Worm (Caenorhabditis elegans) whole organism, L4 larva: ENCODE data around the gene F13A2.5.

Source experiments
- ctbp-1 ChIP-seq: fragments of 200-800 bp; sonication (Bioruptor generic); IDR thresholded peaks from 2 replicates; pipeline ENCODE4 v1.3.6; 2022; ENCODE audit warnings: missing genetic modification reagents, missing genetic modification characterization, missing compliant biosample characterization
- dmd-9 ChIP-seq: fragments of 200-800 bp; sonication (Bioruptor generic); IDR thresholded peaks from 2 replicates; pipeline ENCODE4 v1.3.6; 2022; ENCODE audit warnings: missing genetic modification reagents, missing genetic modification characterization, missing compliant biosample characterization
- fos-1 ChIP-seq: fragments of 150-350 bp; optimal IDR thresholded peaks from 2 replicates; lab custom pipeline; 2014; ENCODE audit warnings: missing biosample characterization, missing genetic modification characterization
- hlh-30 ChIP-seq: sonication (generic microtip); optimal IDR thresholded peaks from 2 replicates; lab custom pipeline; 2017; ENCODE audit warnings: antibody characterized with exemption, mild to moderate bottlenecking, missing genetic modification characterization, missing compliant biosample characterization; ENCODE audit not compliant: insufficient read depth
- lin-13 ChIP-seq: fragments of 150-350 bp; optimal IDR thresholded peaks from 2 replicates; lab custom pipeline; 2014; ENCODE audit warnings: missing biosample characterization, missing genetic modification reagents, missing genetic modification characterization
- lsy-2 ChIP-seq, 2 experiments: fragments of 150-350 bp in 1 of 2; sonication (generic microtip) in 1 of 2; optimal IDR thresholded peaks; 2 replicates each; lab custom pipeline; 2014 to 2017; ENCODE audit warnings: missing biosample characterization in 2 of 2, missing genetic modification characterization in 2 of 2
- nhr-77 ChIP-seq: fragments of 150-350 bp; optimal IDR thresholded peaks from 2 replicates; lab custom pipeline; 2014; ENCODE audit warnings: missing biosample characterization, missing genetic modification characterization
- pqm-1 ChIP-seq: sonication (generic microtip); optimal IDR thresholded peaks from 2 replicates; lab custom pipeline; 2017; ENCODE audit warnings: missing biosample characterization, missing genetic modification characterization
- saeg-2 ChIP-seq: fragments of 200-800 bp; sonication (Bioruptor generic); IDR thresholded peaks from 2 replicates; pipeline ENCODE4 v1.3.6; 2022; ENCODE audit warnings: missing genetic modification reagents, missing genetic modification characterization, missing compliant biosample characterization

DNA sequence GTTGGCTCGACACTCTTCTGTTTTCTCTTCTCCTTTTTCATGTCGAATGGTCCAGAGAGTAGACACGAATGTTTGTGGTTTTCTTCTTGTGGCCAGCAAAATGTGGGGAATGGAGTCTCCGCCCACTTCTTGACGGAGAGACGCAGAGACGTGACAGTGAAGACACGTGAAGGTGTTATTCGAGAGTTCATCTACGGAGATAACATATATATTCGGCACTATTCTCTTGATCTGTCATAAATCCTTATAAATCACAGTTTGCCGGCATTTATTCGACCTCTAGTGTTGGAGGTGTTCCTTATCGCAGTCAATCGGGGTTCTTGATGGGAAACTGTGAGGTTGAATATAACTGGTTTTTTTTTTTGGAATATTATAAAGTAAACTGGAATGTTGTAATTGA is 40.3 kb downstream of the F13A2.5 start, which contains the start of gene F32D1.3:
- TF ChIP-seq lsy-2 (tag; optimal IDR thresholded peaks at IDR 0.05; lab: Kevin White, UChicago) (no peak), saeg-2 (GFP tag; lab: Robert Waterston, UW) (no peak), hlh-30 (tag; lab: Kevin White, UChicago) (no peak), dmd-9 (GFP tag; lab: Robert Waterston, UW) (no peak), ctbp-1 (GFP tag; lab: Robert Waterston, UW) (no peak), pqm-1 (tag; lab: Kevin White, UChicago) (no peak), lin-13 (GFP tag; lab: Kevin White, UChicago) (no peak), fos-1 (tag; lab: Kevin White, UChicago) (no peak), nhr-77 (tag; lab: Kevin White, UChicago) (no peak)
